Worm (Caenorhabditis elegans): ENCODE results near the gene F31E8.4.

F31E8.4 gene

ce11 chrII:6827388-6827787, 27.4 kb upstream of the F31E8.4 start (continued):
- no peak for TF ChIP-seq mec-3 (tag; optimal IDR thresholded peaks at IDR 0.05; ENCODE audit: borderline replicate concordance)
- TF ChIP-seq madf-2 (tag; optimal IDR thresholded peaks at IDR 0.05): no peak
- TF ChIP-seq pat-9 (tag; optimal IDR thresholded peaks at IDR 0.05): no peak
- peak; percentile 20 for TF ChIP-seq F13H6.1 (tag; optimal IDR thresholded peaks at IDR 0.05)
- no peak for TF ChIP-seq elt-2 (tag; optimal IDR thresholded peaks at IDR 0.05)
- TF ChIP-seq rnt-1 (tag; optimal IDR thresholded peaks at IDR 0.05): peak; percentile 77
- TF ChIP-seq ceh-48 (tag; optimal IDR thresholded peaks at IDR 0.05): no peak
- TF ChIP-seq ceh-19 (GFP tag; optimal IDR thresholded peaks at IDR 0.05): peak; percentile 21
- no peak for TF ChIP-seq ceh-9 (tag; optimal IDR thresholded peaks at IDR 0.05)
- no peak for TF ChIP-seq fax-1 (tag; optimal IDR thresholded peaks at IDR 0.05)
- no peak for TF ChIP-seq pax-1 (tag; optimal IDR thresholded peaks at IDR 0.05)
- TF ChIP-seq eyg-1 (tag; optimal IDR thresholded peaks at IDR 0.05): no peak
- TF ChIP-seq ceh-24 (tag; optimal IDR thresholded peaks at IDR 0.05): peak; percentile 6
- no peak for TF ChIP-seq unc-42 (tag; optimal IDR thresholded peaks at IDR 0.05)
- TF ChIP-seq fkh-10 (GFP tag; optimal IDR thresholded peaks at IDR 0.05): no peak

- TF ChIP-seq zip-5 (tag; optimal IDR thresholded peaks at IDR 0.05) (no peak), pha-2 (tag; optimal IDR thresholded peaks at IDR 0.05) (no peak), pha-4 (tag; optimal IDR thresholded peaks at IDR 0.05) (no peak), F13H6.1 (tag; optimal IDR thresholded peaks at IDR 0.05) (no peak), ceh-18 (tag; optimal IDR thresholded peaks at IDR 0.05) (peak; percentile 46), hlh-15 (tag; optimal IDR thresholded peaks at IDR 0.05) (no peak), ztf-16 (tag; optimal IDR thresholded peaks at IDR 0.05) (no peak), tbx-2 (tag; optimal IDR thresholded peaks at IDR 0.05) (no peak), fkh-10 (GFP tag; optimal IDR thresholded peaks at IDR 0.05) (no peak), ceh-30 (tag; optimal IDR thresholded peaks at IDR 0.05) (no peak), tbx-7 (tag; optimal IDR thresholded peaks at IDR 0.05) (no peak), lim-6 (tag; optimal IDR thresholded peaks at IDR 0.05) (no peak), odd-2 (tag; optimal IDR thresholded peaks at IDR 0.05) (no peak), rnt-1 (tag; optimal IDR thresholded peaks at IDR 0.05) (peak; percentile 31), ets-4 (tag; optimal IDR thresholded peaks at IDR 0.05) (no peak), fkh-6 (tag; optimal IDR thresholded peaks at IDR 0.05) (no peak), nhr-232 (tag; optimal IDR thresholded peaks at IDR 0.05) (no peak), nfya-1 (tag; optimal IDR thresholded peaks at IDR 0.05) (peak; percentile 39), ceh-48 (tag; optimal IDR thresholded peaks at IDR 0.05) (no peak), npax-4 (tag; optimal IDR thresholded peaks at IDR 0.05) (no peak), dmd-4 (tag; optimal IDR thresholded peaks at IDR 0.05; ENCODE audit: borderline replicate concordance) (no peak), ceh-34 (tag; optimal IDR thresholded peaks at IDR 0.05) (peak; percentile 78), ceh-31 (tag; optimal IDR thresholded peaks at IDR 0.05) (no peak), C38D4.7 (GFP tag; optimal IDR thresholded peaks at IDR 0.05) (no peak), elt-4 (tag; optimal IDR thresholded peaks at IDR 0.05) (no peak), ceh-9 (tag; optimal IDR thresholded peaks at IDR 0.05) (no peak), hlh-13 (GFP tag; optimal IDR thresholded peaks at IDR 0.05) (no peak), unc-42 (tag; optimal IDR thresholded peaks at IDR 0.05) (peak; percentile 44), hlh-30 (tag; optimal IDR thresholded peaks at IDR 0.05; ENCODE audit: insufficient read depth) (peak; percentile 11), gmeb-2 (tag; optimal IDR thresholded peaks at IDR 0.05) (no peak), fax-1 (tag; optimal IDR thresholded peaks at IDR 0.05) (no peak), hlh-8 (tag; optimal IDR thresholded peaks at IDR 0.05) (peak; percentile 12), pqm-1 (tag; optimal IDR thresholded peaks at IDR 0.05) (no peak)
Measured at ce11 chrII:6826726-6827125, 26.8 kb upstream of the F31E8.4 start.

ce11 chrII:6825732-6826131, 25.8 kb upstream of the F31E8.4 start:
- no peak for TF ChIP-seq pros-1 (tag; optimal IDR thresholded peaks at IDR 0.05)
- no peak for TF ChIP-seq elt-4 (tag; optimal IDR thresholded peaks at IDR 0.05)
- TF ChIP-seq pha-2 (tag; optimal IDR thresholded peaks at IDR 0.05): no peak
- TF ChIP-seq sox-2 (GFP tag; IDR thresholded peaks at IDR 0.05): no peak
- peak; percentile 51 for TF ChIP-seq nfya-1 (tag; optimal IDR thresholded peaks at IDR 0.05)
- no peak for TF ChIP-seq ceh-22 (tag; optimal IDR thresholded peaks at IDR 0.05)
- no peak for TF ChIP-seq ets-4 (tag; optimal IDR thresholded peaks at IDR 0.05)
- TF ChIP-seq ceh-30 (tag; optimal IDR thresholded peaks at IDR 0.05): no peak
- TF ChIP-seq unc-55 (GFP tag; optimal IDR thresholded peaks at IDR 0.05): peak; percentile 88
- TF ChIP-seq K09A11.1 (tag; optimal IDR thresholded peaks at IDR 0.05; ENCODE audit: insufficient read depth): no peak
- TF ChIP-seq fax-1 (tag; optimal IDR thresholded peaks at IDR 0.05): no peak
- peak; percentile 10 for TF ChIP-seq tbx-2 (tag; optimal IDR thresholded peaks at IDR 0.05)
- no peak for TF ChIP-seq ztf-16 (tag; optimal IDR thresholded peaks at IDR 0.05)
- peak; percentile 82 for TF ChIP-seq unc-42 (tag; optimal IDR thresholded peaks at IDR 0.05)
- no peak for TF ChIP-seq nhr-232 (tag; optimal IDR thresholded peaks at IDR 0.05)
- TF ChIP-seq K02D7.2 (tag; optimal IDR thresholded peaks at IDR 0.05): no peak
- peak; percentile 39 for TF ChIP-seq F13H6.1 (tag; optimal IDR thresholded peaks at IDR 0.05)
- TF ChIP-seq ceh-14 (tag; optimal IDR thresholded peaks at IDR 0.05): peak; percentile 14
- TF ChIP-seq ceh-9 (tag; optimal IDR thresholded peaks at IDR 0.05): no peak
- no peak for TF ChIP-seq ceh-18 (tag; optimal IDR thresholded peaks at IDR 0.05)
- TF ChIP-seq ref-2 (tag; optimal IDR thresholded peaks at IDR 0.05): peak; percentile 41
- TF ChIP-seq sdc-2 (tag; optimal IDR thresholded peaks at IDR 0.05): no peak
